Worm (Caenorhabditis elegans): ENCODE measurements around the gene sel-2.
A peak's percentile ranks its signal among the peaks of the same experiment; 100 is the strongest.

sel-2 gene

ce11 chrIII:4560393-4560890 lies 51.7 kb downstream of the sel-2 start:
- TF ChIP-seq zip-11 (GFP tag; IDR thresholded peaks at IDR 0.05): no peak
- no peak for TF ChIP-seq nhr-42 (GFP tag; IDR thresholded peaks at IDR 0.05)
- TF ChIP-seq ceh-44 (GFP tag; IDR thresholded peaks at IDR 0.05): no peak
- TF ChIP-seq nhr-10 (tag; optimal IDR thresholded peaks at IDR 0.05): peak; percentile 21
- peak; percentile 26 for TF ChIP-seq pqm-1 (tag; optimal IDR thresholded peaks at IDR 0.05)
- TF ChIP-seq nhr-41 (GFP tag; IDR thresholded peaks at IDR 0.05): peak; percentile 77; the same call in 1 of the 2 replicates
- TF ChIP-seq snpc-1.2 (GFP tag; IDR thresholded peaks at IDR 0.05): no peak
- peak; percentile 47 to 63 for TF ChIP-seq mdl-1 (tag; optimal IDR thresholded peaks at IDR 0.05)
- TF ChIP-seq mes-2 (tag; optimal IDR thresholded peaks at IDR 0.05; ENCODE audit: poor library complexity, severe bottlenecking): peak; percentile 66
- peak in 1 of 2 experiments; percentile 86 for TF ChIP-seq unc-62 (GFP tag; optimal IDR thresholded peaks at IDR 0.05 in 1 of 2)
- TF ChIP-seq unc-62 (tag; optimal IDR thresholded peaks at IDR 0.05): no peak
- no peak for TF ChIP-seq nhr-237 (tag; optimal IDR thresholded peaks at IDR 0.05)
- no peak for TF ChIP-seq madf-5 (GFP tag; IDR thresholded peaks at IDR 0.05)
- peak; percentile 76 for TF ChIP-seq nhr-48 (tag; optimal IDR thresholded peaks at IDR 0.05)
- TF ChIP-seq vab-7 (GFP tag; IDR thresholded peaks at IDR 0.05): 0 out of 2 replicates have a peak, but pooled peaks have one; percentile 30
- TF ChIP-seq dpl-1 (GFP tag; optimal IDR thresholded peaks at IDR 0.05): peak; percentile 56
- peak in 1 of 2 experiments; percentile 59 for TF ChIP-seq hif-1 (tag; optimal IDR thresholded peaks at IDR 0.05)
- TF ChIP-seq mxl-2 (GFP tag; conservative IDR thresholded peaks at IDR 0.05): no peak
- peak; percentile 53 for TF ChIP-seq ama-1 (optimal IDR thresholded peaks at IDR 0.05)
- TF ChIP-seq lin-39 (tag; optimal IDR thresholded peaks at IDR 0.05): no peak
- no peak for TF ChIP-seq ceh-28 (tag; optimal IDR thresholded peaks at IDR 0.05)
- no peak for TF ChIP-seq fkh-10 (GFP tag; optimal IDR thresholded peaks at IDR 0.05)
- TF ChIP-seq dmd-9 (GFP tag; IDR thresholded peaks at IDR 0.05): no peak
- no peak for TF ChIP-seq lin-13 (GFP tag; optimal IDR thresholded peaks at IDR 0.05)
- TF ChIP-seq aly-2 (tag; optimal IDR thresholded peaks at IDR 0.05): no peak
- TF ChIP-seq F44E2.7 (GFP tag; IDR thresholded peaks at IDR 0.05): no peak
- peak; percentile 87 for TF ChIP-seq hmg-1.1 (GFP tag; IDR thresholded peaks at IDR 0.05)
- peak; percentile 67 for TF ChIP-seq attf-4 (tag; optimal IDR thresholded peaks at IDR 0.05)
- no peak; the same call in 1 of the 2 replicates for TF ChIP-seq saeg-2 (GFP tag; IDR thresholded peaks at IDR 0.05)
- no peak for TF ChIP-seq zfp-2 (tag; optimal IDR thresholded peaks at IDR 0.05)
- TF ChIP-seq hlh-11 (tag; optimal IDR thresholded peaks at IDR 0.05): peak; percentile 95
- TF ChIP-seq tag-97 (GFP tag; IDR thresholded peaks at IDR 0.05): no peak
- TF ChIP-seq nhr-102 (tag; optimal IDR thresholded peaks at IDR 0.05): peak; percentile 45
- TF ChIP-seq ceh-20 (GFP tag; IDR thresholded peaks at IDR 0.05): 0 out of 2 replicates have a peak, but pooled peaks have one; percentile 26
- peak; percentile 84 for TF ChIP-seq hlh-30 (tag; optimal IDR thresholded peaks at IDR 0.05; ENCODE audit: insufficient read depth)
- no peak for TF ChIP-seq sdz-12 (GFP tag; optimal IDR thresholded peaks at IDR 0.05)
- TF ChIP-seq mep-1 (tag; optimal IDR thresholded peaks at IDR 0.05): peak; percentile 73
- peak; percentile 59 for TF ChIP-seq F37D6.2 (tag; optimal IDR thresholded peaks at IDR 0.05)
- peak; percentile 75 for TF ChIP-seq nhr-28 (tag; optimal IDR thresholded peaks at IDR 0.05)
- no peak for TF ChIP-seq spr-3 (GFP tag; optimal IDR thresholded peaks at IDR 0.05)
- TF ChIP-seq jun-1 (tag; optimal IDR thresholded peaks at IDR 0.05): no peak
- no peak for TF ChIP-seq D1046.2 (GFP tag; IDR thresholded peaks at IDR 0.05)
- TF ChIP-seq zag-1 (tag; optimal IDR thresholded peaks at IDR 0.05): no peak
- no peak for TF ChIP-seq lim-7 (GFP tag; IDR thresholded peaks at IDR 0.05)
- TF ChIP-seq unc-130 (GFP tag; optimal IDR thresholded peaks at IDR 0.05): no peak
- peak; percentile 78 for TF ChIP-seq T26A8.4 (GFP tag; IDR thresholded peaks at IDR 0.05)
- TF ChIP-seq lin-15B (tag; optimal IDR thresholded peaks at IDR 0.05): no peak
- TF ChIP-seq mdt-29 (GFP tag; IDR thresholded peaks at IDR 0.05): no peak
- TF ChIP-seq aha-1 (tag): peak; percentile 95
- TF ChIP-seq nhr-25 (tag; optimal IDR thresholded peaks at IDR 0.05; ENCODE audit: borderline replicate concordance, insufficient read depth): peak; percentile 91
- peak; percentile 34 for TF ChIP-seq nhr-11 (tag; optimal IDR thresholded peaks at IDR 0.05)
- TF ChIP-seq ceh-82 (tag; optimal IDR thresholded peaks at IDR 0.05): no peak
